Worm (Caenorhabditis elegans): ENCODE data around the gene Y38E10A.1.

The Y38E10A.1 gene

ce11 chrII:12525526-12525925, 44.9 kb downstream of the Y38E10A.1 start, which contains the start of gene srx-118:
srx-118 (plus strand) TSS chrII:12525826.
- TF ChIP-seq F44E2.7 (GFP tag; IDR thresholded peaks at IDR 0.05), result no peak
- no peak for TF ChIP-seq hlh-11 (tag; optimal IDR thresholded peaks at IDR 0.05)
